Worm (Caenorhabditis elegans): ENCODE results near the gene nspe-1.
"Not testable (repeated sequence)": the region's sequence is repeated elsewhere in the genome, so short reads cannot be mapped to it uniquely, and the experiment has no call there.

nspe-1 gene

ce11 chrII:12624433-12624832, 3.8 kb upstream of the nspe-1 start, which contains the start of gene Y38E10A.14:
Gene Y38E10A.14 (minus strand): TSS chrII:12624533.
- TF ChIP-seq ZK546.5, C34F6.9, elt-1 (tag; optimal IDR thresholded peaks at IDR 0.05): not testable (repeated sequence)

- no peak for TF ChIP-seq alr-1 (tag; optimal IDR thresholded peaks at IDR 0.05)
- no peak for TF ChIP-seq nhr-129 (tag; optimal IDR thresholded peaks at IDR 0.05)
- TF ChIP-seq unc-62 (GFP tag; optimal IDR thresholded peaks at IDR 0.05): no peak
- TF ChIP-seq mdl-1 (tag; optimal IDR thresholded peaks at IDR 0.05): no peak
- TF ChIP-seq nhr-10 (tag; optimal IDR thresholded peaks at IDR 0.05): no peak
- TF ChIP-seq fos-1 (tag; optimal IDR thresholded peaks at IDR 0.05): no peak
- TF ChIP-seq nhr-21 (tag; optimal IDR thresholded peaks at IDR 0.05): peak; percentile 2
- TF ChIP-seq sma-3 (GFP tag; optimal IDR thresholded peaks at IDR 0.05): peak; percentile 19
- TF ChIP-seq zag-1 (tag; optimal IDR thresholded peaks at IDR 0.05): no peak
- TF ChIP-seq sma-9 (GFP tag; optimal IDR thresholded peaks at IDR 0.05): peak; percentile 56
- no peak for TF ChIP-seq sma-9 (tag; optimal IDR thresholded peaks at IDR 0.05)
- no peak for TF ChIP-seq ceh-16 (tag; optimal IDR thresholded peaks at IDR 0.05)
These were observed 2.2 kb upstream of the nspe-1 start for ce11 chrII:12622843-12623242.

DNA sequence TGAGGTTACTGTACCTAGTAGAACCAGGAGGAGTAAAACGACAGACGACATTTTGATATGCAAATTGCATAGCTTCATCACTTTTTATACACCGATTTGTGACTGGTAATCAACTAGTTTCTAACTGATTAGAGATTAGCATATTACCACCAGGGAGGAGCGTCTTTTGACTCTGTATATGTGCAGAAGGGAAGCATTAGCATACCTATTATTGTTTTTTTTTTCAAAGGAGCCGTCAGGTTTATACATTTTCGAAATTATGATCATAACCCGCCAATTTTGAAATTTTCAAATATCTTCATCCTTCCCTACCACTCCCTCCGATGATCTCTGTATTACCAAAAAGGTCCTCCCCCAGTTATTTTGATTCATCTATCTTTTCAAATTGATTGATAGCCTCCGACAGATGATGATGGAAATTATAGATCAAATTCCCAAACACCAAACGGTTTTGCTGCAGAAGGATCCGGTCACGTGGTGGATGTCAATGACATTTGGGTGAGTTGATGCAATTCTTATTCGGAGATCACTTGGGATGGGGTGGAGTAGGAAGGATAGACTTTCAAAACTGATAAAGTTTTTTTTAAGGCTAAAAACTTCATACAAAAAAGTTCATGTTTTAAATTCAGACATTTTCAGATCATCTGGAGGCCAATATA, 1.4 kb upstream of the nspe-1 start, which contains the start of gene nspe-8:
Gene nspe-8 (minus strand): TSS at position 51 of the 659 bp plus-strand sequence.
- TF ChIP-seq aly-2 (tag; optimal IDR thresholded peaks at IDR 0.05) (no peak), nhr-129 (tag; optimal IDR thresholded peaks at IDR 0.05) (peak; percentile 46), mdl-1 (tag; optimal IDR thresholded peaks at IDR 0.05) (peak; percentile 30 to 41), nhr-25 (tag; optimal IDR thresholded peaks at IDR 0.05) (peak; percentile 68), sem-4 (tag; optimal IDR thresholded peaks at IDR 0.05) (no peak), sma-3 (GFP tag; optimal IDR thresholded peaks at IDR 0.05) (peak; percentile 82), crh-2 (tag; optimal IDR thresholded peaks at IDR 0.05) (no peak), sma-9 (GFP tag; optimal IDR thresholded peaks at IDR 0.05) (peak; percentile 97), sma-9 (tag; optimal IDR thresholded peaks at IDR 0.05) (no peak), mab-5 (tag; optimal IDR thresholded peaks at IDR 0.05) (no peak), peb-1 (tag; optimal IDR thresholded peaks at IDR 0.05) (no peak), mbf-1 (tag; optimal IDR thresholded peaks at IDR 0.05) (no peak), skn-1 (tag; optimal IDR thresholded peaks at IDR 0.05) (no peak), nhr-237 (tag; optimal IDR thresholded peaks at IDR 0.05) (no peak), fos-1 (tag; optimal IDR thresholded peaks at IDR 0.05) (peak; percentile 10), ztf-4 (tag; optimal IDR thresholded peaks at IDR 0.05) (no peak), ZK546.5 (tag; optimal IDR thresholded peaks at IDR 0.05) (no peak), ceh-16 (tag; optimal IDR thresholded peaks at IDR 0.05) (no peak), nhr-10 (tag; optimal IDR thresholded peaks at IDR 0.05) (no peak), ama-1 (optimal IDR thresholded peaks at IDR 0.05) (no peak), gmeb-1 (tag; optimal IDR thresholded peaks at IDR 0.05) (peak; percentile 50), nhr-21 (tag; optimal IDR thresholded peaks at IDR 0.05) (peak; percentile 86), unc-62 (GFP tag; optimal IDR thresholded peaks at IDR 0.05) (no peak), alr-1 (tag; optimal IDR thresholded peaks at IDR 0.05) (no peak), snpc-4 (tag; optimal IDR thresholded peaks at IDR 0.05) (no peak)

- no peak for TF ChIP-seq nhr-12 (tag; optimal IDR thresholded peaks at IDR 0.05)
- no peak for TF ChIP-seq unc-39 (tag; optimal IDR thresholded peaks at IDR 0.05)
- no peak for TF ChIP-seq nhr-25 (tag; optimal IDR thresholded peaks at IDR 0.05)
- TF ChIP-seq sma-9 (GFP tag; optimal IDR thresholded peaks at IDR 0.05): no peak
- TF ChIP-seq sma-9 (tag; optimal IDR thresholded peaks at IDR 0.05): no peak
- TF ChIP-seq unc-55 (GFP tag; optimal IDR thresholded peaks at IDR 0.05): no peak
- TF ChIP-seq peb-1 (tag; optimal IDR thresholded peaks at IDR 0.05): no peak
- TF ChIP-seq elt-3 (tag; optimal IDR thresholded peaks at IDR 0.05): no peak
- TF ChIP-seq ceh-16 (tag; optimal IDR thresholded peaks at IDR 0.05): no peak
- TF ChIP-seq ztf-11 (tag; optimal IDR thresholded peaks at IDR 0.05): no peak
- no peak for TF ChIP-seq ZK546.5 (tag; optimal IDR thresholded peaks at IDR 0.05)
- no peak for TF ChIP-seq lin-13 (GFP tag; optimal IDR thresholded peaks at IDR 0.05)
- TF ChIP-seq sma-3 (GFP tag; optimal IDR thresholded peaks at IDR 0.05): no peak
- TF ChIP-seq fos-1 (tag; optimal IDR thresholded peaks at IDR 0.05): no peak
- TF ChIP-seq mab-5 (tag; optimal IDR thresholded peaks at IDR 0.05): no peak
- no peak for TF ChIP-seq nhr-21 (tag; optimal IDR thresholded peaks at IDR 0.05)
- no peak for TF ChIP-seq gmeb-1 (tag; optimal IDR thresholded peaks at IDR 0.05)
- TF ChIP-seq egl-27 (tag; optimal IDR thresholded peaks at IDR 0.05): no peak
- no peak for TF ChIP-seq nhr-77 (tag; optimal IDR thresholded peaks at IDR 0.05)
- TF ChIP-seq dmd-4 (tag; optimal IDR thresholded peaks at IDR 0.05): no peak
- no peak for TF ChIP-seq R02D3.7 (tag; optimal IDR thresholded peaks at IDR 0.05)
These were observed 1.4 kb downstream of the nspe-1 start, which contains the start of gene nspe-2 for ce11 chrII:12619288-12619687. Gene nspe-2 (minus strand): TSS chrII:12619388.

Data from whole organism, L2 larva.